Fruit fly (Drosophila melanogaster): ENCODE measurements around the gene CG31687.

dm6 chr2L:20428756-20429408 lies 21.1 kb upstream of the CG31687 start:
- TF ChIP-seq Mnt (GFP tag; optimal IDR thresholded peaks at IDR 0.05) (peak; percentile 72), kay (GFP tag; ENCODE audit: borderline replicate concordance) (no peak), CG14711 (tag; optimal IDR thresholded peaks at IDR 0.05) (no peak), CG5204 (GFP tag; optimal IDR thresholded peaks at IDR 0.05) (no peak), Hr96 (GFP tag; optimal IDR thresholded peaks at IDR 0.05) (no peak), CG1620 (GFP tag; optimal IDR thresholded peaks at IDR 0.05) (no peak), Clk (GFP tag; optimal IDR thresholded peaks at IDR 0.05) (no peak)
